Worm (Caenorhabditis elegans) whole organism, midembryonic: ENCODE data around the gene pmk-3.

ENCODE experiments used
- T22C8.4 ChIP-seq: fragments of 200-800 bp; sonication (Bioruptor generic); IDR thresholded peaks from 2 replicates; pipeline ENCODE4 v1.3.6; 2022; ENCODE audit warnings: missing genetic modification characterization, missing compliant biosample characterization
- cog-1 ChIP-seq: sonication (generic microtip); optimal IDR thresholded peaks from 2 replicates; lab custom pipeline; 2016; ENCODE audit warnings: missing genetic modification characterization, missing compliant biosample characterization
- flt-1 ChIP-seq: fragments of 200-800 bp; sonication (Bioruptor generic); IDR thresholded peaks from 2 replicates; pipeline ENCODE4 v1.3.6; 2022; ENCODE audit warnings: missing genetic modification characterization, missing compliant biosample characterization
- klf-2 ChIP-seq: fragments of 200-800 bp; sonication (Bioruptor generic); conservative IDR thresholded peaks from 2 replicates; pipeline ENCODE4 v1.3.6; 2022; ENCODE audit warnings: missing genetic modification reagents, missing genetic modification characterization, missing compliant biosample characterization
- med-1 ChIP-seq: sonication (generic microtip); optimal IDR thresholded peaks from 2 replicates; lab custom pipeline; 2017; ENCODE audit warnings: missing genetic modification characterization, mild to moderate bottlenecking, missing compliant biosample characterization, antibody characterized with exemption, missing genetic modification reagents; ENCODE audit not compliant: insufficient read depth
- ref-1 ChIP-seq: fragments of 200-800 bp; sonication (Bioruptor generic); conservative IDR thresholded peaks from 2 replicates; pipeline ENCODE4 v1.3.6; 2022; ENCODE audit warnings: missing genetic modification reagents, missing genetic modification characterization, missing compliant biosample characterization
- tab-1 ChIP-seq: fragments of 200-800 bp; sonication (Bioruptor generic); IDR thresholded peaks from 2 replicates; pipeline ENCODE4 v1.3.6; 2022; ENCODE audit warnings: missing genetic modification characterization, missing compliant biosample characterization
- ztf-23 ChIP-seq: fragments of 200-800 bp; sonication (Bioruptor generic); IDR thresholded peaks from 2 replicates; pipeline ENCODE4 v1.3.6; 2022; ENCODE audit warnings: missing genetic modification reagents, missing genetic modification characterization, missing compliant biosample characterization
- ztf-29 ChIP-seq: fragments of 200-800 bp; sonication (Bioruptor generic); IDR thresholded peaks from 2 replicates; pipeline ENCODE4 v1.3.6; 2022; ENCODE audit warnings: missing genetic modification reagents, missing genetic modification characterization, missing compliant biosample characterization

The pmk-3 gene

ce11 chrIV:8170264-8170663 is 31.2 kb downstream of the pmk-3 start:
- peak; percentile 57 for TF ChIP-seq cog-1
- no peak for TF ChIP-seq klf-2 (GFP tag; lab: Robert Waterston, UW)
- TF ChIP-seq ref-1, result no peak

ce11 chrIV:8171376-8171775 is 32.4 kb downstream of the pmk-3 start:
- TF ChIP-seq flt-1 (GFP tag; lab: Robert Waterston, UW), result no peak
- TF ChIP-seq med-1 (GFP tag; lab: Kevin White, UChicago), result no peak
- TF ChIP-seq ref-1, result no peak
- no peak for TF ChIP-seq ztf-29 (GFP tag; lab: Robert Waterston, UW)
- TF ChIP-seq T22C8.4 (GFP tag; lab: Robert Waterston, UW), result no peak
- no peak for TF ChIP-seq klf-2 (GFP tag; lab: Robert Waterston, UW)
- no peak for TF ChIP-seq tab-1 (GFP tag; lab: Robert Waterston, UW)
- no peak for TF ChIP-seq cog-1
- no peak for TF ChIP-seq ztf-23 (GFP tag; lab: Robert Waterston, UW)

- TF ChIP-seq ztf-29 (GFP tag; lab: Robert Waterston, UW), result no peak
- TF ChIP-seq flt-1 (GFP tag; lab: Robert Waterston, UW), result no peak
- no peak for TF ChIP-seq tab-1 (GFP tag; lab: Robert Waterston, UW)
- no peak for TF ChIP-seq ref-1
- TF ChIP-seq T22C8.4 (GFP tag; lab: Robert Waterston, UW), result no peak
- TF ChIP-seq ztf-23 (GFP tag; lab: Robert Waterston, UW), result no peak
- TF ChIP-seq cog-1, result no peak
- no peak for TF ChIP-seq klf-2 (GFP tag; lab: Robert Waterston, UW)
- TF ChIP-seq med-1 (GFP tag; lab: Kevin White, UChicago), result no peak
Observed at ce11 chrIV:8173610-8174009, 34.6 kb downstream of the pmk-3 start.

- TF ChIP-seq T22C8.4 (GFP tag; lab: Robert Waterston, UW), result no peak
- no peak for TF ChIP-seq klf-2 (GFP tag; lab: Robert Waterston, UW)
- no peak for TF ChIP-seq tab-1 (GFP tag; lab: Robert Waterston, UW)
Observed at ce11 chrIV:8174792-8175191, 35.8 kb downstream of the pmk-3 start.

ce11 chrIV:8175686-8176532 is 36.9 kb downstream of the pmk-3 start, which contains the start of gene pct-1:
pct-1 (plus strand) TSS chrIV:8176482.
- TF ChIP-seq tab-1 (GFP tag; lab: Robert Waterston, UW), result no peak
- TF ChIP-seq med-1 (GFP tag; lab: Kevin White, UChicago), result no peak
- TF ChIP-seq flt-1 (GFP tag; lab: Robert Waterston, UW), result no peak
- no peak for TF ChIP-seq ztf-23 (GFP tag; lab: Robert Waterston, UW)
- no peak for TF ChIP-seq cog-1
- TF ChIP-seq ref-1, result no peak
- no peak for TF ChIP-seq ztf-29 (GFP tag; lab: Robert Waterston, UW)
- no peak for TF ChIP-seq T22C8.4 (GFP tag; lab: Robert Waterston, UW)
- no peak for TF ChIP-seq klf-2 (GFP tag; lab: Robert Waterston, UW)

- TF ChIP-seq tab-1 (GFP tag; lab: Robert Waterston, UW) (no peak), cog-1 (no peak), med-1 (GFP tag; lab: Kevin White, UChicago) (no peak), flt-1 (GFP tag; lab: Robert Waterston, UW) (no peak), T22C8.4 (GFP tag; lab: Robert Waterston, UW) (no peak), ref-1 (no peak), ztf-29 (GFP tag; lab: Robert Waterston, UW) (no peak), klf-2 (GFP tag; lab: Robert Waterston, UW) (no peak), ztf-23 (GFP tag; lab: Robert Waterston, UW) (no peak)
Observed at ce11 chrIV:8181404-8181803, 42.4 kb downstream of the pmk-3 start.

- TF ChIP-seq med-1 (GFP tag; lab: Kevin White, UChicago) (no peak), ref-1 (no peak), flt-1 (GFP tag; lab: Robert Waterston, UW) (no peak), T22C8.4 (GFP tag; lab: Robert Waterston, UW) (no peak), klf-2 (GFP tag; lab: Robert Waterston, UW) (no peak), tab-1 (GFP tag; lab: Robert Waterston, UW) (no peak), cog-1 (no peak), ztf-23 (GFP tag; lab: Robert Waterston, UW) (no peak), ztf-29 (GFP tag; lab: Robert Waterston, UW) (no peak)
Observed at ce11 chrIV:8182566-8182965, 43.5 kb downstream of the pmk-3 start.

- peak; percentile 75; the same call in 1 of the 2 replicates for TF ChIP-seq flt-1 (GFP tag; lab: Robert Waterston, UW)
- TF ChIP-seq klf-2 (GFP tag; lab: Robert Waterston, UW), result no peak
- TF ChIP-seq cog-1, result peak; percentile 6
- no peak for TF ChIP-seq T22C8.4 (GFP tag; lab: Robert Waterston, UW)
- TF ChIP-seq ref-1, result no peak
- no peak for TF ChIP-seq med-1 (GFP tag; lab: Kevin White, UChicago)
- no peak for TF ChIP-seq ztf-29 (GFP tag; lab: Robert Waterston, UW)
- TF ChIP-seq tab-1 (GFP tag; lab: Robert Waterston, UW), result 0 out of 2 replicates have a peak, but pooled peaks have one; percentile 44
- no peak for TF ChIP-seq ztf-23 (GFP tag; lab: Robert Waterston, UW)
Observed at ce11 chrIV:8183313-8183712, 44.3 kb downstream of the pmk-3 start.

- TF ChIP-seq ref-1 (no peak), T22C8.4 (GFP tag; lab: Robert Waterston, UW) (no peak)
Observed at ce11 chrIV:8188421-8189112, 49.5 kb downstream of the pmk-3 start.
